Worm (Caenorhabditis elegans): ENCODE measurements around the gene T04F8.3.

ce11 chrX:11650751-11651150, 7.7 kb upstream of the T04F8.3 start, which contains the start of gene cutl-11:
- no peak for TF ChIP-seq nhr-76 (tag; optimal IDR thresholded peaks at IDR 0.05)
- TF ChIP-seq mab-5 (tag; optimal IDR thresholded peaks at IDR 0.05), result no peak
- no peak for TF ChIP-seq unc-62 (GFP tag; optimal IDR thresholded peaks at IDR 0.05)
- TF ChIP-seq flh-1 (GFP tag; optimal IDR thresholded peaks at IDR 0.05), result no peak
- no peak for TF ChIP-seq lsy-2 (tag; optimal IDR thresholded peaks at IDR 0.05)
- no peak for TF ChIP-seq blmp-1 (tag; optimal IDR thresholded peaks at IDR 0.05)
- no peak for TF ChIP-seq snpc-4 (tag; optimal IDR thresholded peaks at IDR 0.05)
- TF ChIP-seq lin-13 (tag; optimal IDR thresholded peaks at IDR 0.05), result no peak
- no peak for TF ChIP-seq nhr-237 (tag; optimal IDR thresholded peaks at IDR 0.05)
- no peak for TF ChIP-seq ztf-11 (tag; optimal IDR thresholded peaks at IDR 0.05)
- TF ChIP-seq unc-39 (tag; optimal IDR thresholded peaks at IDR 0.05), result no peak
- TF ChIP-seq elt-3 (tag; optimal IDR thresholded peaks at IDR 0.05), result no peak
- no peak for TF ChIP-seq nhr-12 (tag; optimal IDR thresholded peaks at IDR 0.05)
- TF ChIP-seq pha-4 (tag; optimal IDR thresholded peaks at IDR 0.05), result no peak
